Fruit fly (Drosophila melanogaster) Kc167 (cell line): ENCODE measurements around the gene dmGlut.

Experiments used
- Sin3A ChIP-seq: fragments of >200 bp; optimal IDR thresholded peaks from 2 replicates; lab custom pipeline; 2018; ENCODE audit warnings: missing external identifiers
- h ChIP-seq: fragments of >200 bp; optimal IDR thresholded peaks from 3 replicates; lab custom pipeline; 2018; ENCODE audit warnings: missing external identifiers
- insv ChIP-seq: fragments of >200 bp; optimal IDR thresholded peaks from 3 replicates; lab custom pipeline; 2018; ENCODE audit warnings: missing external identifiers
- psq ChIP-seq: fragments of >200 bp; optimal IDR thresholded peaks from 2 replicates; lab custom pipeline; 2017; ENCODE audit warnings: missing external identifiers
- ttk ChIP-seq: sonication (Bioruptor generic); optimal IDR thresholded peaks from 2 replicates; lab custom pipeline; 2017; ENCODE audit warnings: missing external identifiers

DNA sequence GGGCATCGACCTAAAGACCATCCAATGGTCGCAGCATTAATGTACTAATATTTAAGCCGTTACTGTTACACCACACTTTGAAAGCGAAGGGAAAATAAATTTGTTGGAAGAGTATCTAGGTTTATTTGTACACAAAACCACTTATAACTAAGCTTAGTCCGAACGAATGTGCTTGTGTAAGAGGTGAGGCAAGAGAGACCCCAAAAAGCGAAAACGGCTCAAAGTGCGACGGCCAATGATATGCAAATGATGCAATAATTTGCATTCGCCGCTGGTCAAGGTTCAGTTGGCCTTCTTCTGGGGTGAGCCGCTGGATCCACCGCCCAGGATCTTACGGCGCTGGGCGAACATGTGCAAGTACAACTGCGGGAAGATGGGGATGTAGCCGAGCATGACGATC, 26.1 kb upstream of the dmGlut start:
- TF ChIP-seq insv (no peak), h (no peak), ttk (no peak), Sin3A (no peak), psq (lab: Kevin White, UChicago) (no peak)
